Fruit fly (Drosophila melanogaster) whole organism, embryonic: ENCODE results near the gene CatB.
A peak's percentile ranks its signal among the peaks of the same experiment; 100 is the strongest.

Experiments used
- Antp ChIP-seq: fragments of 200-800 bp; sonication (Bioruptor generic); optimal IDR thresholded peaks from 3 replicates; lab custom pipeline; 2016; ENCODE audit warnings: missing biosample characterization, missing genetic modification characterization
- CG1024 ChIP-seq: fragments of 200-800 bp; sonication (Bioruptor generic); IDR thresholded peaks from 2 replicates; pipeline ENCODE4 v1.3.6; 2022; ENCODE audit warnings: missing biosample characterization, missing genetic modification characterization
- CG12236 ChIP-seq: fragments of 200-800 bp; sonication (Bioruptor generic); optimal IDR thresholded peaks from 2 replicates; lab custom pipeline; 2016; ENCODE audit warnings: missing biosample characterization, missing genetic modification characterization
- CG15696 ChIP-seq: fragments of 200-800 bp; sonication (Bioruptor generic); optimal IDR thresholded peaks from 2 replicates; lab custom pipeline; 2019; ENCODE audit warnings: missing biosample characterization, mild to moderate bottlenecking, missing genetic modification characterization, moderate library complexity
- CG1603 ChIP-seq: fragments of 200-800 bp; sonication (Bioruptor generic); optimal IDR thresholded peaks from 2 replicates; lab custom pipeline; 2019; ENCODE audit warnings: missing biosample characterization, mild to moderate bottlenecking, missing genetic modification characterization, moderate library complexity
- CG1832 ChIP-seq: fragments of 200-800 bp; sonication (Bioruptor generic); optimal IDR thresholded peaks from 2 replicates; lab custom pipeline; 2017; ENCODE audit warnings: missing biosample characterization, mild to moderate bottlenecking, missing genetic modification characterization, inconsistent platforms
- CG18599 ChIP-seq: fragments of 200-800 bp; sonication (Bioruptor generic); optimal IDR thresholded peaks from 3 replicates; lab custom pipeline; 2017; ENCODE audit warnings: missing biosample characterization, missing genetic modification characterization, mild to moderate bottlenecking, moderate library complexity, missing genetic modification reagents
- CG18619 ChIP-seq: fragments of 200-800 bp; sonication (Bioruptor generic); optimal IDR thresholded peaks from 3 replicates; lab custom pipeline; 2017; ENCODE audit warnings: missing biosample characterization, mild to moderate bottlenecking, missing genetic modification characterization
- CG2712 ChIP-seq: fragments of 200-800 bp; optimal IDR thresholded peaks from 3 replicates; lab custom pipeline; 2019; ENCODE audit warnings: missing biosample characterization, mild to moderate bottlenecking, missing genetic modification characterization, moderate library complexity
- CG30431 ChIP-seq: fragments of 200-800 bp; sonication (Bioruptor generic); optimal IDR thresholded peaks from 2 replicates; lab custom pipeline; 2017; ENCODE audit warnings: missing biosample characterization, missing genetic modification characterization
- CG31224 ChIP-seq: fragments of 200-800 bp; sonication (Bioruptor generic); IDR thresholded peaks from 2 replicates; pipeline ENCODE4 v1.3.6; 2022; ENCODE audit warnings: missing biosample characterization, missing genetic modification characterization
- CG31365 ChIP-seq: fragments of 200-800 bp; sonication (Bioruptor generic); optimal IDR thresholded peaks from 2 replicates; lab custom pipeline; 2018; ENCODE audit warnings: missing biosample characterization, mild to moderate bottlenecking, missing genetic modification characterization
- CG3838 ChIP-seq: fragments of 200-800 bp; sonication (Bioruptor generic); optimal IDR thresholded peaks from 3 replicates; lab custom pipeline; 2016; ENCODE audit warnings: missing biosample characterization, missing genetic modification characterization
- CG4424 ChIP-seq: fragments of 200-800 bp; sonication (Bioruptor generic); optimal IDR thresholded peaks from 3 replicates; lab custom pipeline; 2016; ENCODE audit warnings: missing biosample characterization, missing genetic modification characterization
- CG4820 ChIP-seq: fragments of 200-800 bp; sonication (Bioruptor generic); optimal IDR thresholded peaks from 3 replicates; lab custom pipeline; 2016; ENCODE audit warnings: missing biosample characterization, missing genetic modification characterization
- CG8478 ChIP-seq: fragments of >200 bp; optimal IDR thresholded peaks from 2 replicates; lab custom pipeline; 2018
- CG9437 ChIP-seq: fragments of 200-800 bp; sonication (Bioruptor generic); optimal IDR thresholded peaks from 2 replicates; lab custom pipeline; 2018; ENCODE audit warnings: missing biosample characterization, mild to moderate bottlenecking, missing genetic modification characterization
- Camta ChIP-seq: fragments of 200-800 bp; sonication (Bioruptor generic); optimal IDR thresholded peaks from 2 replicates; lab custom pipeline; 2016; ENCODE audit warnings: missing biosample characterization, missing genetic modification characterization
- Deaf1 ChIP-seq: fragments of 200-800 bp; optimal IDR thresholded peaks from 3 replicates; lab custom pipeline; 2019; ENCODE audit warnings: missing biosample characterization, mild to moderate bottlenecking, missing genetic modification characterization, moderate library complexity
- Dip3 ChIP-seq: fragments of 200-800 bp; sonication (Bioruptor generic); optimal IDR thresholded peaks from 3 replicates; lab custom pipeline; 2016; ENCODE audit warnings: missing biosample characterization, missing genetic modification characterization
- Dp ChIP-seq: fragments of 200-800 bp; sonication (Bioruptor generic); optimal IDR thresholded peaks from 2 replicates; lab custom pipeline; 2018; ENCODE audit warnings: missing biosample characterization, mild to moderate bottlenecking, missing genetic modification characterization, moderate library complexity
- E2f2 ChIP-seq: fragments of 200-800 bp; sonication (Bioruptor generic); IDR thresholded peaks from 2 replicates; pipeline ENCODE4 v1.3.6; 2022; ENCODE audit warnings: missing biosample characterization, missing genetic modification characterization
- Gsc ChIP-seq: fragments of 200-800 bp; sonication (Bioruptor generic); IDR thresholded peaks from 2 replicates; pipeline ENCODE4 v1.3.6; 2022; ENCODE audit warnings: missing biosample characterization, missing genetic modification characterization
- Gug ChIP-seq: fragments of 200-800 bp; sonication (Bioruptor generic); IDR thresholded peaks from 4 replicates; pipeline ENCODE4 v1.3.6; 2022; ENCODE audit warnings: missing biosample characterization, missing genetic modification characterization
- HLHmδ ChIP-seq: fragments of 200-800 bp; sonication (Bioruptor generic); optimal IDR thresholded peaks from 2 replicates; lab custom pipeline; 2018; ENCODE audit warnings: missing biosample characterization, mild to moderate bottlenecking, missing genetic modification characterization, moderate library complexity
- Hmx ChIP-seq: fragments of 200-800 bp; sonication (Bioruptor generic); optimal IDR thresholded peaks from 2 replicates; lab custom pipeline; 2016; ENCODE audit warnings: missing biosample characterization, missing genetic modification characterization
- Mad ChIP-seq: fragments of 200-800 bp; sonication (Bioruptor generic); optimal IDR thresholded peaks from 2 replicates; lab custom pipeline; 2016; ENCODE audit warnings: missing biosample characterization, missing genetic modification characterization
- Myb ChIP-seq: fragments of 200-800 bp; sonication (Bioruptor generic); optimal IDR thresholded peaks from 2 replicates; lab custom pipeline; 2016; ENCODE audit warnings: missing biosample characterization, missing genetic modification characterization
- Ptx1 ChIP-seq: fragments of 200-800 bp; sonication (Bioruptor generic); IDR thresholded peaks from 2 replicates; pipeline ENCODE4 v1.3.6; 2022; ENCODE audit warnings: missing biosample characterization, missing genetic modification characterization
- Sox102F ChIP-seq: fragments of 200-800 bp; sonication (Bioruptor generic); optimal IDR thresholded peaks from 2 replicates; lab custom pipeline; 2018; ENCODE audit warnings: missing biosample characterization, mild to moderate bottlenecking, missing genetic modification characterization, moderate library complexity
- az2 ChIP-seq: fragments of 200-800 bp; sonication (Bioruptor generic); optimal IDR thresholded peaks from 3 replicates; lab custom pipeline; 2016; ENCODE audit warnings: missing biosample characterization, missing genetic modification characterization
- caup ChIP-seq: fragments of 200-800 bp; sonication (Bioruptor generic); optimal IDR thresholded peaks from 3 replicates; lab custom pipeline; 2017; ENCODE audit warnings: missing biosample characterization, mild to moderate bottlenecking, missing genetic modification characterization, moderate library complexity; ENCODE audit not compliant: severe bottlenecking
- chif ChIP-seq, 2 experiments: fragments of 200-800 bp; sonication (Bioruptor generic); optimal IDR thresholded peaks; 3 replicates each; lab custom pipeline; 2016; ENCODE audit warnings: missing biosample characterization in 2 of 2, missing genetic modification characterization in 2 of 2
- cwo ChIP-seq: fragments of 200-800 bp; sonication (Bioruptor generic); optimal IDR thresholded peaks from 3 replicates; lab custom pipeline; 2017; ENCODE audit warnings: missing biosample characterization, missing genetic modification characterization, mild to moderate bottlenecking, moderate library complexity, missing genetic modification reagents
- da ChIP-seq: fragments of 200-800 bp; sonication (Bioruptor generic); optimal IDR thresholded peaks from 2 replicates; lab custom pipeline; 2016; ENCODE audit warnings: missing biosample characterization, missing genetic modification characterization
- eve ChIP-seq, 2 experiments: fragments of >200 bp; optimal IDR thresholded peaks; 2 replicates each; lab custom pipeline; 2017; ENCODE audit warnings: missing biosample characterization in 2 of 2, missing genetic modification characterization in 2 of 2
- gcm ChIP-seq: fragments of 200-800 bp; sonication (Bioruptor generic); optimal IDR thresholded peaks from 2 replicates; lab custom pipeline; 2019; ENCODE audit warnings: missing biosample characterization, mild to moderate bottlenecking, missing genetic modification characterization, moderate library complexity
- grau ChIP-seq: fragments of 200-800 bp; optimal IDR thresholded peaks from 3 replicates; lab custom pipeline; 2019; ENCODE audit warnings: missing biosample characterization, mild to moderate bottlenecking, missing genetic modification characterization, moderate library complexity
- insv ChIP-seq, 2 experiments: fragments of 200-800 bp; sonication (Bioruptor generic); optimal IDR thresholded peaks; 3 replicates each; lab custom pipeline; 2016 to 2018; ENCODE audit warnings: missing biosample characterization in 2 of 2, missing genetic modification characterization in 2 of 2
- jing ChIP-seq: fragments of 200-800 bp; sonication (Bioruptor generic); optimal IDR thresholded peaks from 2 replicates; lab custom pipeline; 2018; ENCODE audit warnings: missing biosample characterization, mild to moderate bottlenecking, missing genetic modification characterization
- jumu ChIP-seq: fragments of 200-800 bp; sonication (Bioruptor generic); optimal IDR thresholded peaks from 3 replicates; lab custom pipeline; 2016; ENCODE audit warnings: missing biosample characterization, missing genetic modification characterization
- kah ChIP-seq: fragments of 200-800 bp; sonication (Bioruptor generic); optimal IDR thresholded peaks from 2 replicates; lab custom pipeline; 2018; ENCODE audit warnings: missing biosample characterization, mild to moderate bottlenecking, missing genetic modification characterization
- lola ChIP-seq, 3 experiments: fragments of >200 bp in 2 of 3; fragments of 200-800 bp in 1 of 3; sonication (Bioruptor generic) in 1 of 3; optimal IDR thresholded peaks; 2 replicates each; lab custom pipeline; 2017 to 2019; ENCODE audit warnings: missing biosample characterization in 3 of 3, missing genetic modification characterization in 3 of 3, mild to moderate bottlenecking in 1 of 3, moderate library complexity in 1 of 3
- peb ChIP-seq: fragments of 200-800 bp; sonication (Bioruptor generic); IDR thresholded peaks from 2 replicates; pipeline ENCODE4 v1.3.6; 2022; ENCODE audit warnings: missing biosample characterization, missing genetic modification characterization
- prd ChIP-seq, 3 experiments: fragments of >200 bp in 2 of 3; fragments of 200-800 bp in 1 of 3; sonication (Bioruptor generic) in 1 of 3; optimal IDR thresholded peaks in 2 of 3; IDR thresholded peaks in 1 of 3; 2 replicates in 2 of 3; 3 replicates in 1 of 3; pipeline versions ENCODE4 v1.3.6 to Lab custom; 2017 to 2022; ENCODE audit warnings: missing biosample characterization in 1 of 3, missing genetic modification characterization in 1 of 3
- ranshi ChIP-seq: fragments of 200-800 bp; sonication (Bioruptor generic); IDR thresholded peaks from 2 replicates; pipeline ENCODE4 v1.3.6; 2022; ENCODE audit warnings: missing biosample characterization, missing genetic modification characterization
- tap ChIP-seq: fragments of 200-800 bp; optimal IDR thresholded peaks from 3 replicates; lab custom pipeline; 2019; ENCODE audit warnings: missing biosample characterization, mild to moderate bottlenecking, missing genetic modification characterization, moderate library complexity
- tll ChIP-seq, 2 experiments: fragments of 200-800 bp in 1 of 2; fragments of >200 bp in 1 of 2; sonication (Bioruptor generic) in 1 of 2; optimal IDR thresholded peaks; 2 replicates each; lab custom pipeline; 2017 to 2019; ENCODE audit warnings: missing biosample characterization in 2 of 2, missing genetic modification characterization in 2 of 2, mild to moderate bottlenecking in 1 of 2, moderate library complexity in 1 of 2
- vvl ChIP-seq: fragments of 200-800 bp; sonication (Bioruptor generic); IDR thresholded peaks from 2 replicates; pipeline ENCODE4 v1.3.6; 2022; ENCODE audit warnings: missing biosample characterization, missing genetic modification characterization
- zen2 ChIP-seq: fragments of 200-800 bp; sonication (Bioruptor generic); IDR thresholded peaks from 3 replicates; pipeline ENCODE4 v1.3.6; 2022; ENCODE audit warnings: missing biosample characterization, missing genetic modification characterization; ENCODE audit not compliant: partially characterized antibody

Gene CatB

dm6 chr2L:8732702-8733101 is 27.3 kb downstream of the CatB start (continued):
- TF ChIP-seq cwo (GFP tag; lab: Kevin White, UChicago) (peak; percentile 14), Camta (peak; percentile 24), eve (GFP tag; optimal IDR thresholded peaks at IDR 0.05; lab: Kevin White, UChicago) (no peak), tll (GFP tag; optimal IDR thresholded peaks at IDR 0.05; lab: Kevin White, UChicago) (no peak), da (no peak), CG18599 (GFP tag; lab: Kevin White, UChicago) (no peak), CG1832 (no peak), Mad (GFP tag; lab: Kevin White, UChicago) (peak; percentile 12), Deaf1 (tag; lab: Kevin White, UChicago) (no peak), CG4820 (GFP tag; lab: Kevin White, UChicago) (no peak), Dip3 (GFP tag; lab: Kevin White, UChicago) (no peak), Sox102F (peak; percentile 62), grau (tag; lab: Kevin White, UChicago) (no peak), jing (GFP tag; lab: Kevin White, UChicago) (no peak), Hmx (GFP tag; lab: Kevin White, UChicago) (no peak), gcm (GFP tag; lab: Kevin White, UChicago) (no peak), vvl (GFP tag; lab: Robert Waterston, UW) (peak; percentile 77), jumu (GFP tag; lab: Kevin White, UChicago) (no peak), caup (GFP tag; lab: Kevin White, UChicago) (peak; percentile 4), CG2712 (tag; lab: Kevin White, UChicago) (peak; percentile 5), kah (GFP tag; lab: Kevin White, UChicago) (no peak), Gug (GFP tag; lab: Robert Waterston, UW) (no peak), prd (optimal IDR thresholded peaks at IDR 0.05; lab: Kevin White, UChicago) (no peak), prd (GFP tag; IDR thresholded peaks at IDR 0.05; lab: Robert Waterston, UW) (peak; percentile 74), Myb (GFP tag; lab: Kevin White, UChicago) (no peak), CG18619 (GFP tag; lab: Kevin White, UChicago) (no peak), CG9437 (GFP tag; lab: Kevin White, UChicago) (peak; percentile 2), CG1024 (GFP tag; lab: Robert Waterston, UW) (0 out of 2 replicates have a peak, but pooled peaks have one; percentile 21), CG12236 (GFP tag; lab: Kevin White, UChicago) (no peak), az2 (GFP tag; lab: Kevin White, UChicago) (peak; percentile 1), E2f2 (GFP tag; lab: Robert Waterston, UW) (no peak; the same call in 1 of the 2 replicates), CG31365 (tag; lab: Kevin White, UChicago) (no peak), CG31224 (GFP tag; lab: Robert Waterston, UW) (no peak), chif (GFP tag; optimal IDR thresholded peaks at IDR 0.05; lab: Kevin White, UChicago) (peak in 1 of 2 experiments; percentile 4), peb (GFP tag; lab: Robert Waterston, UW) (no peak), CG15696 (tag; lab: Kevin White, UChicago) (no peak), Dp (GFP tag; lab: Kevin White, UChicago) (no peak), CG1603 (peak; percentile 33), lola (GFP tag; optimal IDR thresholded peaks at IDR 0.05; lab: Kevin White, UChicago) (no peak), ranshi (GFP tag; lab: Robert Waterston, UW) (0 out of 2 replicates have a peak, but pooled peaks have one; percentile 14), HLHmδ (GFP tag; lab: Kevin White, UChicago) (no peak), tap (tag; lab: Kevin White, UChicago) (no peak), insv (GFP tag; optimal IDR thresholded peaks at IDR 0.05; lab: Kevin White, UChicago) (no peak), Ptx1 (peak; percentile 68; the same call in 1 of the 2 replicates), zen2 (GFP tag; lab: Robert Waterston, UW) (no peak), Antp (GFP tag; lab: Kevin White, UChicago) (no peak), CG8478 (no peak), CG3838 (GFP tag; lab: Kevin White, UChicago) (no peak), CG4424 (GFP tag; lab: Kevin White, UChicago) (no peak), Gsc (GFP tag; lab: Robert Waterston, UW) (no peak), CG30431 (GFP tag; lab: Kevin White, UChicago) (no peak)
